Fruit fly (Drosophila melanogaster): ENCODE measurements around the gene Ostgamma.

The Ostgamma gene

dm6 chr2L:8289352-8290091 lies 18.5 kb downstream of the Ostgamma start:
- no peak for TF ChIP-seq pan (optimal IDR thresholded peaks at IDR 0.05)
- no peak for TF ChIP-seq CG8478 (optimal IDR thresholded peaks at IDR 0.05)
- no peak for TF ChIP-seq EcR (GFP tag; optimal IDR thresholded peaks at IDR 0.05)
- TF ChIP-seq usp (GFP tag; optimal IDR thresholded peaks at IDR 0.05): no peak
- no peak for TF ChIP-seq Dll (optimal IDR thresholded peaks at IDR 0.05)
- no peak for TF ChIP-seq psq (optimal IDR thresholded peaks at IDR 0.05)

dm6 chr2L:8288087-8288486 lies 19.9 kb downstream of the Ostgamma start:
- TF ChIP-seq psq (optimal IDR thresholded peaks at IDR 0.05) (no peak), EcR (GFP tag; optimal IDR thresholded peaks at IDR 0.05) (no peak), pan (optimal IDR thresholded peaks at IDR 0.05) (no peak), Dll (optimal IDR thresholded peaks at IDR 0.05) (no peak), usp (GFP tag; optimal IDR thresholded peaks at IDR 0.05) (no peak), CG8478 (optimal IDR thresholded peaks at IDR 0.05) (no peak)

- TF ChIP-seq EcR (GFP tag; optimal IDR thresholded peaks at IDR 0.05) (peak in 1 of 2 experiments; percentile 48), psq (optimal IDR thresholded peaks at IDR 0.05) (no peak), Dll (optimal IDR thresholded peaks at IDR 0.05) (no peak), CG8478 (optimal IDR thresholded peaks at IDR 0.05) (no peak), usp (GFP tag; optimal IDR thresholded peaks at IDR 0.05) (no peak), pan (optimal IDR thresholded peaks at IDR 0.05) (no peak)
Observed at dm6 chr2L:8286595-8286994, 21.4 kb downstream of the Ostgamma start.

dm6 chr2L:8284913-8285619 lies 22.9 kb downstream of the Ostgamma start:
- TF ChIP-seq usp (GFP tag; optimal IDR thresholded peaks at IDR 0.05) (no peak), EcR (GFP tag; optimal IDR thresholded peaks at IDR 0.05) (no peak), Dll (optimal IDR thresholded peaks at IDR 0.05) (no peak), pan (optimal IDR thresholded peaks at IDR 0.05) (no peak), psq (optimal IDR thresholded peaks at IDR 0.05) (no peak)

dm6 chr2L:8281872-8282271 lies 26.1 kb downstream of the Ostgamma start:
- TF ChIP-seq psq (optimal IDR thresholded peaks at IDR 0.05): no peak
- TF ChIP-seq usp (GFP tag; optimal IDR thresholded peaks at IDR 0.05): no peak
- TF ChIP-seq EcR (GFP tag; optimal IDR thresholded peaks at IDR 0.05): no peak
- no peak for TF ChIP-seq CG8478 (optimal IDR thresholded peaks at IDR 0.05)
- no peak for TF ChIP-seq Dll (optimal IDR thresholded peaks at IDR 0.05)
- TF ChIP-seq pan (optimal IDR thresholded peaks at IDR 0.05): no peak

dm6 chr2L:8280225-8280624 lies 27.8 kb downstream of the Ostgamma start:
- TF ChIP-seq EcR (GFP tag; optimal IDR thresholded peaks at IDR 0.05) (no peak), pan (optimal IDR thresholded peaks at IDR 0.05) (no peak), Dll (optimal IDR thresholded peaks at IDR 0.05) (no peak), usp (GFP tag; optimal IDR thresholded peaks at IDR 0.05) (no peak), CG8478 (optimal IDR thresholded peaks at IDR 0.05) (no peak), psq (optimal IDR thresholded peaks at IDR 0.05) (no peak)

dm6 chr2L:8279400-8280065 lies 28.5 kb downstream of the Ostgamma start:
- TF ChIP-seq psq (optimal IDR thresholded peaks at IDR 0.05): no peak
- TF ChIP-seq EcR (GFP tag; optimal IDR thresholded peaks at IDR 0.05): peak in 1 of 2 experiments; percentile 47

dm6 chr2L:8277561-8278201 lies 30.3 kb downstream of the Ostgamma start:
- TF ChIP-seq pan (optimal IDR thresholded peaks at IDR 0.05): no peak
- TF ChIP-seq CG8478 (optimal IDR thresholded peaks at IDR 0.05): no peak
- TF ChIP-seq usp (GFP tag; optimal IDR thresholded peaks at IDR 0.05): no peak
- no peak for TF ChIP-seq EcR (GFP tag; optimal IDR thresholded peaks at IDR 0.05)
- no peak for TF ChIP-seq Dll (optimal IDR thresholded peaks at IDR 0.05)
- no peak for TF ChIP-seq psq (optimal IDR thresholded peaks at IDR 0.05)

- TF ChIP-seq psq (optimal IDR thresholded peaks at IDR 0.05) (no peak), Dll (optimal IDR thresholded peaks at IDR 0.05) (no peak), usp (GFP tag; optimal IDR thresholded peaks at IDR 0.05) (no peak), CG8478 (optimal IDR thresholded peaks at IDR 0.05) (no peak), pan (optimal IDR thresholded peaks at IDR 0.05) (no peak), EcR (GFP tag; optimal IDR thresholded peaks at IDR 0.05) (no peak)
Observed at dm6 chr2L:8276880-8277279, 31.1 kb downstream of the Ostgamma start.

- TF ChIP-seq psq (optimal IDR thresholded peaks at IDR 0.05): no peak
- TF ChIP-seq CG8478 (optimal IDR thresholded peaks at IDR 0.05): no peak
- no peak for TF ChIP-seq usp (GFP tag; optimal IDR thresholded peaks at IDR 0.05)
- TF ChIP-seq pan (optimal IDR thresholded peaks at IDR 0.05): no peak
- no peak for TF ChIP-seq Dll (optimal IDR thresholded peaks at IDR 0.05)
- no peak for TF ChIP-seq EcR (GFP tag; optimal IDR thresholded peaks at IDR 0.05)
Observed at dm6 chr2L:8276287-8276686, 31.7 kb downstream of the Ostgamma start.

- TF ChIP-seq psq (optimal IDR thresholded peaks at IDR 0.05) (no peak), usp (GFP tag; optimal IDR thresholded peaks at IDR 0.05) (no peak), EcR (GFP tag; optimal IDR thresholded peaks at IDR 0.05) (no peak), CG8478 (optimal IDR thresholded peaks at IDR 0.05) (no peak), pan (optimal IDR thresholded peaks at IDR 0.05) (no peak)
Observed at dm6 chr2L:8274958-8275584, 32.9 kb downstream of the Ostgamma start.

Data from whole organism.